Worm (Caenorhabditis elegans) whole organism, early embryonic: ENCODE data around the gene ZK686.1.

Source experiments
- B0310.2 ChIP-seq: sonication (generic microtip); optimal IDR thresholded peaks from 2 replicates; lab custom pipeline; 2016; ENCODE audit warnings: mild to moderate bottlenecking, missing genetic modification characterization, missing compliant biosample characterization
- F13C5.2 ChIP-seq: sonication (generic microtip); optimal IDR thresholded peaks from 2 replicates; lab custom pipeline; 2017; ENCODE audit warnings: mild to moderate bottlenecking, missing genetic modification characterization, inconsistent platforms, missing compliant biosample characterization
- aly-1 ChIP-seq: sonication (generic microtip); optimal IDR thresholded peaks from 2 replicates; lab custom pipeline; 2016; ENCODE audit warnings: missing genetic modification characterization, missing compliant biosample characterization
- ama-1 ChIP-seq: fragments of 150-350 bp; optimal IDR thresholded peaks from 2 replicates; lab custom pipeline; 2014
- ceh-13 ChIP-seq: fragments of 200-800 bp; sonication (Bioruptor generic); optimal IDR thresholded peaks from 2 replicates; lab custom pipeline; 2018; ENCODE audit warnings: mild to moderate bottlenecking, missing genetic modification characterization, missing compliant biosample characterization
- ceh-36 ChIP-seq: sonication (generic microtip); optimal IDR thresholded peaks from 2 replicates; lab custom pipeline; 2016; ENCODE audit warnings: missing genetic modification characterization, inconsistent platforms, missing compliant biosample characterization
- ets-7 ChIP-seq: sonication (generic microtip); optimal IDR thresholded peaks from 2 replicates; lab custom pipeline; 2016; ENCODE audit warnings: missing genotype, missing genetic modification characterization, missing compliant biosample characterization
- flt-1 ChIP-seq: fragments of 200-800 bp; sonication (Bioruptor generic); IDR thresholded peaks from 2 replicates; pipeline ENCODE4 v1.3.6; 2022; ENCODE audit warnings: missing genetic modification characterization, missing compliant biosample characterization
- hmbx-1 ChIP-seq: sonication (generic microtip); optimal IDR thresholded peaks from 2 replicates; lab custom pipeline; 2016; ENCODE audit warnings: mild to moderate bottlenecking, missing genetic modification characterization, missing compliant biosample characterization
- hmg-4 ChIP-seq: fragments of 200-800 bp; sonication (Bioruptor generic); optimal IDR thresholded peaks from 2 replicates; lab custom pipeline; 2018; ENCODE audit warnings: mild to moderate bottlenecking, missing genetic modification characterization, missing compliant biosample characterization
- hnd-1 ChIP-seq: sonication (generic microtip); optimal IDR thresholded peaks from 2 replicates; lab custom pipeline; 2016; ENCODE audit warnings: missing genetic modification characterization, missing compliant biosample characterization
- pes-1 ChIP-seq: fragments of 200-800 bp; sonication (Bioruptor generic); IDR thresholded peaks from 2 replicates; pipeline ENCODE4 v1.3.6; 2022; ENCODE audit warnings: missing genetic modification reagents, missing genetic modification characterization, missing compliant biosample characterization
- scrt-1 ChIP-seq: fragments of 200-800 bp; sonication (Bioruptor generic); IDR thresholded peaks from 2 replicates; pipeline ENCODE4 v1.3.6; 2022; ENCODE audit warnings: missing genetic modification characterization, missing compliant biosample characterization
- sea-1 ChIP-seq: fragments of 200-800 bp; sonication (Bioruptor generic); conservative IDR thresholded peaks from 2 replicates; pipeline ENCODE4 v1.3.6; 2022; ENCODE audit warnings: missing genetic modification characterization, missing compliant biosample characterization
- tbx-11 ChIP-seq: fragments of 200-800 bp; sonication (Bioruptor generic); IDR thresholded peaks from 2 replicates; pipeline ENCODE4 v1.3.6; 2022; ENCODE audit warnings: missing genetic modification characterization, missing compliant biosample characterization
- tbx-37 ChIP-seq: fragments of 200-800 bp; sonication (Bioruptor generic); conservative IDR thresholded peaks from 2 replicates; pipeline ENCODE4 v1.3.6; 2022; ENCODE audit warnings: missing genetic modification reagents, missing genetic modification characterization, missing compliant biosample characterization
- tra-4 ChIP-seq: sonication (generic microtip); optimal IDR thresholded peaks from 2 replicates; lab custom pipeline; 2017; ENCODE audit warnings: missing genetic modification characterization, missing compliant biosample characterization

ZK686.1 gene

DNA sequence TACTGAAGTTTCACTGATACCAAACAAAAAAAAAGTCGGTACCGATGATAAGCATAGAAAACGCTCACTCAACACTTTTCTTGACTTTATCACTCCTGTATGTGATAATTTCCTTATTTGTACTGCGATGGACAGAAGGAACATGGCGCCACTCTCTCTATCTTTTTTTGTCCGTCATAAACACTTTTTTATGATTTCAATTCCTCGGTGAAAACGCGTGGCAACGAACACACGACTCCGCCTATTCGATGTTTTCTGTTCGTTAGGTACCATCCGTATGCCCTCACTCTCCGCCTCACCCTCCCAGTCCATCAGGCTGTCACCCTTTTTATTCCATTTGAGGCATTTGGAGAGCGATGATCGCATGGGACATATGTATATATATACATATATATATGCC is 42.6 kb upstream of the ZK686.1 start:
- no peak for TF ChIP-seq B0310.2 (tag; lab: Kevin White, UChicago)
- TF ChIP-seq hmg-4 (GFP tag; lab: Kevin White, UChicago), result peak; percentile 1
- TF ChIP-seq hmbx-1 (tag; lab: Kevin White, UChicago), result no peak
- TF ChIP-seq pes-1 (GFP tag; lab: Robert Waterston, UW), result no peak
- TF ChIP-seq hnd-1 (tag; lab: Kevin White, UChicago), result no peak

DNA sequence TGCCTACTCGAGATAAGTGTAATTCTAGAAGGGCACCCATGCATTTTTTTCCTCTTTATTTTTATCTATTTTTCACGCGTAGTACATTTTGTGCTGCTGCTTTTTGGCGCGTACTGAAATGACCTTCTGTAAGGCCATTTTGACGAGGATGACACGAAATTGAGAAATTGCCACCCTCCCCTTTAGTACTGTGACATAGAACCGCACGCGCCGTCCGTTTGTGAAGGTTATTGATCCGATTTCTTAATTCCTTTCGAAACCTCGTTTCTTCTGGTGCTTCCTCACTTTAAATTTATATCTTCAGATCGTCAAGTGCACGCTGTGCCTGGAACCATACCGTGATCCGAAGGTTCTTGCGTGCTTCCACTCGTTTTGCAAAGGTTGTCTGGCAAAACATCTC is 41.8 kb upstream of the ZK686.1 start:
- TF ChIP-seq ets-7 (tag; lab: Kevin White, UChicago) (no peak), sea-1 (GFP tag; lab: Robert Waterston, UW) (no peak), hmbx-1 (tag; lab: Kevin White, UChicago) (no peak), B0310.2 (tag; lab: Kevin White, UChicago) (no peak), ama-1 (lab: Kevin White, UChicago) (no peak), tra-4 (tag; lab: Kevin White, UChicago) (no peak), scrt-1 (GFP tag; lab: Robert Waterston, UW) (no peak), F13C5.2 (tag; lab: Kevin White, UChicago) (no peak)

DNA sequence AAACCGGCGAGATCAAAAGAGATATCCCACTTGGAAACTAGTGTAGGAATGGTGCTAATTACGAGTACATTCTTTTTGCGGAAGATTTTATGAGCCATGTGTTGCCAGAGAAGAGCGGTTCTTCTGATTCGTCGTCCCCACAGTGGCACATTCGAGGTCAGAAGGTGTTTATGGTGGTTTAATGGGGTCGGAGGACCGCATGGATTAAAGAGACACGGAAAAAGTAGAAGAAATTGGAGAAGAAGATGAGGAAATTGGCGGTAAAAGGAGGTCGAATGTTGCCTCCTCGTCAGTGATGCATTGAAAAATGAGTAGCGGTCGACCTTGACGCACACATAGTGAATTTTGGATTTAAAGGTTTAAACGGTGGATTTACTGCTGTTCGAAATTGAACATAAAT is 39.4 kb upstream of the ZK686.1 start:
- TF ChIP-seq flt-1 (GFP tag; lab: Robert Waterston, UW) (no peak), ceh-13 (GFP tag; lab: Kevin White, UChicago) (no peak), tra-4 (tag; lab: Kevin White, UChicago) (peak; percentile 10), hmg-4 (GFP tag; lab: Kevin White, UChicago) (peak; percentile 38), sea-1 (GFP tag; lab: Robert Waterston, UW) (no peak)

DNA sequence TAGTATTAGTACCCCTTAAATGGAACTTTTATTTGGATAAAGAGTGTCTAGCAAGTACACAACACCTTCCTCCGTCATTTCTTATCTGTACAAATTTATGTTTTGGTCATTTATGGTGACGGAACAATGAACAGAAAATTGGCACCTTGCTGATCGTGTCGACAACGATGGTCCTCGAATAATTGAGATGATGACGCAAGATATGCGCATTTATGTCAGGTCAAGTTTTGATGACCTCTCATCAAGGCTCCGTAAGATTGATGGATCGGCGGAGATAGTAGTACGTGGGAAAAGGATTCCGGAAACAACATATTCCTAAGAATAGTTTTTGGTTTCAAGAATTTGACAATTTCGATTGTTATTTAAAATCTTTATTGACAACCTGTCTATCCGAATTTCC is 38.8 kb upstream of the ZK686.1 start:
- TF ChIP-seq ceh-36 (tag; lab: Kevin White, UChicago) (no peak), tbx-11 (GFP tag; lab: Robert Waterston, UW) (no peak), tra-4 (tag; lab: Kevin White, UChicago) (no peak), aly-1 (tag; lab: Kevin White, UChicago) (no peak), hmbx-1 (tag; lab: Kevin White, UChicago) (no peak), ceh-13 (GFP tag; lab: Kevin White, UChicago) (no peak), ets-7 (tag; lab: Kevin White, UChicago) (no peak), ama-1 (lab: Kevin White, UChicago) (no peak), pes-1 (GFP tag; lab: Robert Waterston, UW) (no peak), scrt-1 (GFP tag; lab: Robert Waterston, UW) (no peak), tbx-37 (GFP tag; lab: Robert Waterston, UW) (no peak), F13C5.2 (tag; lab: Kevin White, UChicago) (no peak), sea-1 (GFP tag; lab: Robert Waterston, UW) (no peak), flt-1 (GFP tag; lab: Robert Waterston, UW) (no peak), B0310.2 (tag; lab: Kevin White, UChicago) (no peak), hmg-4 (GFP tag; lab: Kevin White, UChicago) (no peak), hnd-1 (tag; lab: Kevin White, UChicago) (no peak)

DNA sequence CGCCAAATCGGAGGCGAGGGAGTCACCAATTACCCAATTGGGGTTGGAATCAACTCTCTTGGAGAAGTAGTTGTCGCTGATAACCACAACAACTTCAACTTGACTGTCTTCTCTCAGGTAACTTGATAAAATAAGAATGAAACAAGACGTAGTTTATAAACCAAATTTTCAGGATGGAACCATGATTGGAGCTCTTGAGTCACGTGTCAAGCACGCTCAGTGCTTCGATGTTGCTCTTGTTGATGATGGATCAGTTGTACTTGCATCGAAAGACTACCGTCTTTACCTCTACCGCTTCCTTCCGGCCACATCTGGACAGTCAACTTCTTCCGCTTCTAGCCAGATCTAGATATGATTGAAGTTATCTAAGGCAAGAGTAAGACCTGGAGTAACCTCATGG is 36.9 kb upstream of the ZK686.1 start:
- no peak for TF ChIP-seq ets-7 (tag; lab: Kevin White, UChicago)
- no peak for TF ChIP-seq sea-1 (GFP tag; lab: Robert Waterston, UW)
- no peak for TF ChIP-seq tbx-37 (GFP tag; lab: Robert Waterston, UW)
- TF ChIP-seq hmg-4 (GFP tag; lab: Kevin White, UChicago), result no peak
- TF ChIP-seq hnd-1 (tag; lab: Kevin White, UChicago), result no peak
- no peak for TF ChIP-seq tbx-11 (GFP tag; lab: Robert Waterston, UW)
- TF ChIP-seq pes-1 (GFP tag; lab: Robert Waterston, UW), result no peak

DNA sequence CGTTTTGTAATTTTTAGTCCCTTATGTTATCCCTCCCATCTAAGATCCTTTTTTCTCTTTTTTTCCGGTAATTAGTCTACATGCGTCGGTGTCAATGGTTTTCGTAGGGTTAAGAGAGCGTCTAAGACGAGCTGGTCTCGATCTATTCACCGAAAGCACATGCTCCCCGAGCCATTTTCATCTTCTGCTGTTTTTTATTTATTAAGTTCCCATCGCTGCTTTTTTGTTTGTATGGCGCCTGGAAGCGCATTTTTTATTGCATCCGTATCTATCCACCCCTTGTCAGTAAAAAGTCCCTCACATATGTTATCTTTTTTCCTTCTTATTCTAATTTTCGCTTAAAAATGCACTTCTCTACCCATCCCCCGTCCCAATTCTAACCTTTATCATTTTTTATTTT is 36.1 kb upstream of the ZK686.1 start:
- peak; percentile 60 for TF ChIP-seq ama-1 (lab: Kevin White, UChicago)
- no peak for TF ChIP-seq ets-7 (tag; lab: Kevin White, UChicago)
- TF ChIP-seq B0310.2 (tag; lab: Kevin White, UChicago), result peak; percentile 47
- TF ChIP-seq hmg-4 (GFP tag; lab: Kevin White, UChicago), result no peak

DNA sequence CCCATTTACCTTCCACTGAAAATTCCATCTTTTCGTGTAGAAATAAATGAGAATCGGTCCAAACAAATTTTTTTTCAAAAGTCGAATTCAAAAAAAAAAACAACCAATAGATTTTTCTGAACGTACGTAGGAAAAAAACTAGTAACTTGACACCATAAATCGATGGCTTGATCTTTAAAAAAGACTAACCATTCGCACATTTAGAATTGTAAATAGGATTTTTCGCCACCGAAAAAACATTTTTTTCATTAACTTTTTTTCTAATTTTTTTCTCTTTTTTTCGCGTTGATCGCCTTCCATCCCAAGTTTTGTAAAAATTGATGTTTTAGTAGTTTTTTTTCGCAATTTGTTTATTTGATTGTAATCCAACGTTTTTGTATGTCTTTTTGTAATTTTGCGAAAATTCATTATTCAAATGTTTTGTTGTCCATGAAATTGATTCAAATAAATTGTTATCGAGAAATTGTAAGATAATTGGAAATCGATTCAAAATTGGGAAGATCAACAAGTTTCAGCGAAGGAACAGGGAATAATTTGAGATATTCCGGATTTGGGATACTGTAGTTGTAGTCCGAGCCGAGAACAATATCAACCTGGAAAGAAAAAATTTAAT is 35.2 kb upstream of the ZK686.1 start:
- TF ChIP-seq hmg-4 (GFP tag; lab: Kevin White, UChicago) (no peak), aly-1 (tag; lab: Kevin White, UChicago) (no peak), tbx-37 (GFP tag; lab: Robert Waterston, UW) (no peak), ceh-36 (tag; lab: Kevin White, UChicago) (no peak), pes-1 (GFP tag; lab: Robert Waterston, UW) (no peak), ets-7 (tag; lab: Kevin White, UChicago) (no peak), B0310.2 (tag; lab: Kevin White, UChicago) (no peak), hmbx-1 (tag; lab: Kevin White, UChicago) (no peak), scrt-1 (GFP tag; lab: Robert Waterston, UW) (no peak), tra-4 (tag; lab: Kevin White, UChicago) (no peak), sea-1 (GFP tag; lab: Robert Waterston, UW) (no peak), F13C5.2 (tag; lab: Kevin White, UChicago) (no peak), ama-1 (lab: Kevin White, UChicago) (no peak), ceh-13 (GFP tag; lab: Kevin White, UChicago) (no peak), flt-1 (GFP tag; lab: Robert Waterston, UW) (no peak), hnd-1 (tag; lab: Kevin White, UChicago) (no peak), tbx-11 (GFP tag; lab: Robert Waterston, UW) (no peak)
